Fruit fly (Drosophila melanogaster) whole organism, adult: ENCODE measurements around the gene Rai1.

Experiments
- CG12768 ChIP-seq: fragments of 200-800 bp; sonication (Bioruptor generic); optimal IDR thresholded peaks from 2 replicates; lab custom pipeline; 2017; ENCODE audit warnings: missing biosample characterization, missing genetic modification characterization, mild to moderate bottlenecking, moderate library complexity, missing genetic modification reagents
- CG14711 ChIP-seq: fragments of 200-800 bp; sonication (Bioruptor generic); optimal IDR thresholded peaks from 2 replicates; lab custom pipeline; 2018; ENCODE audit warnings: missing biosample characterization, mild to moderate bottlenecking, missing genetic modification characterization, moderate library complexity
- CG33017 ChIP-seq: fragments of 200-800 bp; sonication (Bioruptor generic); optimal IDR thresholded peaks from 2 replicates; lab custom pipeline; 2018; ENCODE audit warnings: missing biosample characterization, mild to moderate bottlenecking, missing genetic modification characterization, moderate library complexity
- CG7045 ChIP-seq: fragments of 200-800 bp; sonication (Bioruptor generic); optimal IDR thresholded peaks from 2 replicates; lab custom pipeline; 2017; ENCODE audit warnings: missing biosample characterization, mild to moderate bottlenecking, missing genetic modification characterization
- CG7101 ChIP-seq: fragments of 200-800 bp; sonication (Bioruptor generic); optimal IDR thresholded peaks from 2 replicates; lab custom pipeline; 2018; ENCODE audit warnings: missing biosample characterization, mild to moderate bottlenecking, missing genetic modification characterization, moderate library complexity
- Clk ChIP-seq: fragments of 200-800 bp; sonication (Bioruptor generic); optimal IDR thresholded peaks from 2 replicates; lab custom pipeline; 2017; ENCODE audit warnings: missing biosample characterization, missing genetic modification characterization
- Crg-1 ChIP-seq: fragments of 200-800 bp; sonication (Bioruptor generic); optimal IDR thresholded peaks from 2 replicates; lab custom pipeline; 2016; ENCODE audit warnings: missing biosample characterization, missing genetic modification characterization
- Hr96 ChIP-seq: fragments of 200-800 bp; sonication (Bioruptor generic); optimal IDR thresholded peaks from 2 replicates; lab custom pipeline; 2016; ENCODE audit warnings: missing biosample characterization, missing genetic modification characterization
- Mnt ChIP-seq: fragments of 200-800 bp; sonication (Bioruptor generic); optimal IDR thresholded peaks from 2 replicates; lab custom pipeline; 2016; ENCODE audit warnings: missing biosample characterization, mild to moderate bottlenecking, missing genetic modification characterization
- bab1 ChIP-seq: fragments of 200-800 bp; sonication (Bioruptor generic); optimal IDR thresholded peaks from 3 replicates; lab custom pipeline; 2019; ENCODE audit warnings: missing biosample characterization, mild to moderate bottlenecking, missing genetic modification characterization, moderate library complexity
- cic ChIP-seq: fragments of 200-800 bp; sonication (Bioruptor generic); optimal IDR thresholded peaks from 2 replicates; lab custom pipeline; 2017; ENCODE audit warnings: missing biosample characterization, mild to moderate bottlenecking, missing genetic modification characterization, moderate library complexity
- kay ChIP-seq: fragments of 200-800 bp; sonication (Bioruptor generic); peaks from one replicate; lab custom pipeline; 2016; ENCODE audit warnings: missing biosample characterization, missing genetic modification characterization, borderline replicate concordance
- ovo ChIP-seq: fragments of 200-800 bp; sonication (Bioruptor generic); optimal IDR thresholded peaks from 2 replicates; lab custom pipeline; 2016; ENCODE audit warnings: missing biosample characterization, missing genetic modification characterization
- toe ChIP-seq: fragments of 200-800 bp; sonication (Bioruptor generic); optimal IDR thresholded peaks from 2 replicates; lab custom pipeline; 2016; ENCODE audit warnings: missing biosample characterization, missing genetic modification characterization

DNA sequence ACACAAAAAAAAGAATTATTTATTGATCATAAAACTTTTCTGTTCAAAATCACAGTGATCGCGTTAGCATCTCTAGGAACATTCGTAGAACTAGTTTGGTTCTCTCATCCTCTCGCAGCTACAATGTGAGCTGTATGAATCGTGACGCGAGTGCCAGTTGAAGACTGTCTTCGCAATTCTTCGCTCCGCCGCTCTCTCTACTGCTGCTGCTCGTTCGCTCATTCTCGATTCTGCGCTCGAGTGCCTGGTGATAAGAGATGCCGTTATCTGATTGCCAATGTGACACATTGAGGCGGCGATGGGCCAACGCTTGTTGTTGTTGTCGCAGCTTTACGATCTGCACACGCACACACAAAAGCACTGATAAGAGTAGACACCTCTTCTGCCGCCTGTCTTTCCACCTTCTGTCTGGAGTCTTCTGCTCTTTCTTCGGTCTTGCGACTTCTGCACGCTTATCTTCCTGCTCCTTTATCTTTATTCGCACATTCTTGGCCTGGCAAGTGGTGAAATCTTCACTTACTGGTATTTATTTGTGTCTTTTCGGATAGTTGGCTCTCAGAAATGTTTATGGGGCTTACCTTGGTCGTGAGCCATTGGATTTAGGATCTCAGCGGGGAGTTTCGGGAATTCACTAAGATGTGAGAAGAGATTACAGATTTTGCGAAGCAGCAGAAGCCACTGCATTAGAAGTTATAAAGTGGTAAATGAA lies 33.1 kb upstream of the Rai1 start:
- TF ChIP-seq CG12768 (no peak), CG33017 (tag; lab: Kevin White, UChicago) (no peak), bab1 (no peak), CG7045 (GFP tag; lab: Kevin White, UChicago) (no peak), CG14711 (no peak), Mnt (no peak), Clk (GFP tag; lab: Kevin White, UChicago) (no peak), ovo (GFP tag; lab: Kevin White, UChicago) (peak; percentile 61), cic (no peak), Hr96 (no peak), kay (GFP tag; lab: Kevin White, UChicago) (no peak), Crg-1 (GFP tag; lab: Kevin White, UChicago) (no peak), CG7101 (no peak), toe (GFP tag; lab: Kevin White, UChicago) (no peak)
